Worm (Caenorhabditis elegans): ENCODE results near the gene clec-187.
A peak's percentile ranks its signal among the peaks of the same experiment; 100 is the strongest.

Gene clec-187

DNA sequence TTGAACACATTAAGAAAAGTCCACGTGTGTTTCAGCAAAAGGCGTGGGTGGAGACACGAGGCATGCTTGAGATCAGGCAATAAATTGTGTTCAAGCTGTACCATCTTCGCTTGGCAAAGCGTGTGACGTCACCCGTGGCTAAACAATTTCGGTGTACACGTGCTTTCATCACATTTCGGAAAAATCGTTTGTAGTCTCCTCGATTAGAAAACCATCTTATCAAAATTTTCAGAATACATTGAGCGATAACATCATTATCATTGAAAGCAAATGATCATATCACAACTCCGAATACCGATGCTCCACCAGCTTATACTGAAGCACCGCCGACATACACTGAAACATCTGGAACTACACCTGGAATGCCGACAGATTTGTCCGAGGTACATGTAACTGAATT, 30.3 kb upstream of the clec-187 start:
- TF ChIP-seq nhr-21 (tag; optimal IDR thresholded peaks at IDR 0.05): no peak
- peak; percentile 69 for TF ChIP-seq fos-1 (tag; optimal IDR thresholded peaks at IDR 0.05)
- peak; percentile 39 for TF ChIP-seq sma-9 (GFP tag; optimal IDR thresholded peaks at IDR 0.05)
- no peak for TF ChIP-seq sma-9 (tag; optimal IDR thresholded peaks at IDR 0.05)

- TF ChIP-seq fos-1 (tag; optimal IDR thresholded peaks at IDR 0.05): no peak
- TF ChIP-seq unc-55 (GFP tag; optimal IDR thresholded peaks at IDR 0.05): no peak
- TF ChIP-seq dmd-4 (tag; optimal IDR thresholded peaks at IDR 0.05): no peak
- TF ChIP-seq nhr-77 (tag; optimal IDR thresholded peaks at IDR 0.05): no peak
- TF ChIP-seq R02D3.7 (tag; optimal IDR thresholded peaks at IDR 0.05): no peak
- no peak for TF ChIP-seq ztf-11 (tag; optimal IDR thresholded peaks at IDR 0.05)
- no peak for TF ChIP-seq unc-62 (GFP tag; optimal IDR thresholded peaks at IDR 0.05)
- no peak for TF ChIP-seq nhr-11 (tag; optimal IDR thresholded peaks at IDR 0.05)
- TF ChIP-seq Y55F3AM.14 (GFP tag; optimal IDR thresholded peaks at IDR 0.05): no peak
- no peak for TF ChIP-seq elt-3 (tag; optimal IDR thresholded peaks at IDR 0.05)
- no peak for TF ChIP-seq ceh-82 (tag; optimal IDR thresholded peaks at IDR 0.05)
- TF ChIP-seq nhr-25 (tag; optimal IDR thresholded peaks at IDR 0.05): no peak
- no peak for TF ChIP-seq nhr-12 (tag; optimal IDR thresholded peaks at IDR 0.05)
- no peak for TF ChIP-seq sem-4 (tag; optimal IDR thresholded peaks at IDR 0.05)
- TF ChIP-seq ceh-16 (tag; optimal IDR thresholded peaks at IDR 0.05): no peak
- TF ChIP-seq egl-27 (tag; optimal IDR thresholded peaks at IDR 0.05): no peak
- TF ChIP-seq nhr-237 (tag; optimal IDR thresholded peaks at IDR 0.05): no peak
- no peak for TF ChIP-seq aly-2 (tag; optimal IDR thresholded peaks at IDR 0.05)
- TF ChIP-seq lin-11 (tag; optimal IDR thresholded peaks at IDR 0.05): no peak
These were observed 29.0 kb upstream of the clec-187 start, which contains the start of gene K08D8.10 for ce11 chrIV:12900267-12900666. Gene K08D8.10, plus strand, starts transcription at chrIV:12900567.

- TF ChIP-seq nhr-21 (tag; optimal IDR thresholded peaks at IDR 0.05) (no peak), sem-4 (tag; optimal IDR thresholded peaks at IDR 0.05) (no peak), F13H6.1 (tag; optimal IDR thresholded peaks at IDR 0.05) (no peak), elt-3 (tag; optimal IDR thresholded peaks at IDR 0.05) (no peak), nhr-77 (tag; optimal IDR thresholded peaks at IDR 0.05) (no peak), dmd-4 (tag; optimal IDR thresholded peaks at IDR 0.05) (no peak)
These were observed 28.1 kb upstream of the clec-187 start, which contains the start of gene K08D8.9 for ce11 chrIV:12899392-12899791. Gene K08D8.9, plus strand, starts transcription at chrIV:12899692.

- no peak for TF ChIP-seq sem-4 (tag; optimal IDR thresholded peaks at IDR 0.05)
These were observed 27.5 kb upstream of the clec-187 start for ce11 chrIV:12898823-12899222.

DNA sequence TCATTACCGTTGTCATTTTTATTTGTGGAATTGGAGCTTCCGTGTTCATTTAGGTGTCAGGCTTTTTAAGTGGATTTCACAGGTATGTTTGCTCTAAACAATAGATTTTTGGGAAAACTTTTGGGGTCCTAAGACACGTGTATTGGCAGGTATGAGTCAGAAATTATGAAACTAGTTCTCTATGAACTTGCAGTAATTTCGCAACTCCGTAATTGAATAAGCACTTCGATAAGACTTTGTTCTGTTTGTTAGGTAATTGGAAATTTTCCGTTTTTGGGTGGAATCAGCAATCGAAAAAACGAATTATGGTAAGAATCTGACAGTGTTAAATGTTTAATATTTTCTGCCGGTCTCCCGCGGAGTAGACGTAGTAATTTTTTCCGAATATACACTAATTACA, 25.9 kb upstream of the clec-187 start:
- TF ChIP-seq ZK546.5 (tag; optimal IDR thresholded peaks at IDR 0.05): no peak
- TF ChIP-seq aly-2 (tag; optimal IDR thresholded peaks at IDR 0.05): no peak
- TF ChIP-seq alr-1 (tag; optimal IDR thresholded peaks at IDR 0.05): no peak
- no peak for TF ChIP-seq ztf-1 (GFP tag; conservative IDR thresholded peaks at IDR 0.05)
- TF ChIP-seq Y55F3AM.14 (GFP tag; optimal IDR thresholded peaks at IDR 0.05): no peak
- TF ChIP-seq mab-5 (tag; optimal IDR thresholded peaks at IDR 0.05): no peak
- TF ChIP-seq sma-3 (GFP tag; optimal IDR thresholded peaks at IDR 0.05): no peak
- TF ChIP-seq nhr-25 (tag; optimal IDR thresholded peaks at IDR 0.05): no peak
- no peak for TF ChIP-seq unc-62 (GFP tag; optimal IDR thresholded peaks at IDR 0.05)
- no peak for TF ChIP-seq crh-2 (tag; optimal IDR thresholded peaks at IDR 0.05)
- no peak for TF ChIP-seq lin-13 (GFP tag; optimal IDR thresholded peaks at IDR 0.05)
- TF ChIP-seq nhr-77 (tag; optimal IDR thresholded peaks at IDR 0.05): no peak
- TF ChIP-seq elt-3 (tag; optimal IDR thresholded peaks at IDR 0.05): no peak
- TF ChIP-seq unc-39 (tag; optimal IDR thresholded peaks at IDR 0.05): no peak
- TF ChIP-seq peb-1 (tag; optimal IDR thresholded peaks at IDR 0.05): no peak
- no peak for TF ChIP-seq sem-4 (tag; optimal IDR thresholded peaks at IDR 0.05)
- no peak for TF ChIP-seq nhr-237 (tag; optimal IDR thresholded peaks at IDR 0.05)

ce11 chrIV:12896371-12896882, 25.1 kb upstream of the clec-187 start, which contains the start of gene K08D8.7:
Gene K08D8.7, plus strand, starts transcription at chrIV:12896832.
- TF ChIP-seq C34F6.9 (tag; optimal IDR thresholded peaks at IDR 0.05) (no peak), fos-1 (tag; optimal IDR thresholded peaks at IDR 0.05) (peak; percentile 70)
